Worm (Caenorhabditis elegans) whole organism, L4/young adult: ENCODE results near the gene slr-2.

Experiments used
- W03F9.2 ChIP-seq: fragments of 150-350 bp; optimal IDR thresholded peaks from 2 replicates; lab custom pipeline; 2014; ENCODE audit warnings: missing biosample characterization, missing genetic modification characterization
- dao-5 ChIP-seq: sonication (generic microtip); optimal IDR thresholded peaks from 2 replicates; lab custom pipeline; 2016; ENCODE audit warnings: missing genotype, missing genetic modification characterization, moderate library complexity, missing compliant biosample characterization
- him-1 ChIP-seq: sonication (generic microtip); optimal IDR thresholded peaks from 2 replicates; lab custom pipeline; 2016; ENCODE audit warnings: missing genotype, missing genetic modification reagents, missing genetic modification characterization, missing compliant biosample characterization

Gene slr-2

DNA sequence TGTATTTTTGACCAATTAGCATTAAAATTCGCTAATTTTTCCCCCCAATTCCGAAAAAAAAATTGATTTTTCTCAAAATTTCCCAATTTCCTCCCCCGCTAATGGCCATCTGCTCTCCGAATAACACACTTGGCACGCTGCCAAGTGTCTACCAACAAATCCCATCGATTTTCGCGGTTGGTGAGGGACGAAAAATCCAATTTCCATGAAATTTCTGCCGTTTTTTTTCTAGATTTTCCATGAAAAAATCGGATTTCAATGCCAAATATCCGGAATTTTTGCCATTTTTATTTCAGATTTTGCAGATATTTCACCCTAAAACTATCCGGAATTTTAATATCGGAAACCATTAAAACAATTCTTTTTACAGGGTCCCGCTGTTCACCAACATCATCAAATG is 22.5 kb downstream of the slr-2 start:
- TF ChIP-seq him-1 (tag; lab: Kevin White, UChicago) (no peak), dao-5 (tag; lab: Kevin White, UChicago) (no peak), W03F9.2 (no peak)

DNA sequence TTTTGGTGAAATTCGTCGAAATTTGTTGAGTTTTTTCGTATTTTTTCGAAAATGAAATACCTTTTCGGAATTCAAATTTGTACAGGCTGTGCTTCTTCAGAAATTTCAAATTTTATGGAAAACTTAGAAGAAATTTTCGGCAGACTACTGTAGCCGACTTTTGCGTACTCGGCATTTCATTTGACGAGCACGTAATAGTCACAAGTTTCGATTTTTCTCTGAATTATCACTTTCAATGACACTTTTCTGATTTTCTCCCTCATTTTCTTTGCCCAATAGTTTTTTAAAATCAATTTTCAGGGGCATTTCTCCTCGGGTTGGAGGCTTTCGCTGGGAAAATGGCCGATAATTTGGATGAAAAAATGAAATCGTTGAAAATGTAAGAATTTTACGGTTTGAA is 36.7 kb downstream of the slr-2 start, which contains the start of gene fbxa-107:
Gene fbxa-107 (plus strand): TSS at position 301 of the 400 bp plus-strand sequence.
- TF ChIP-seq W03F9.2 (no peak), dao-5 (tag; lab: Kevin White, UChicago) (no peak), him-1 (tag; lab: Kevin White, UChicago) (no peak)

DNA sequence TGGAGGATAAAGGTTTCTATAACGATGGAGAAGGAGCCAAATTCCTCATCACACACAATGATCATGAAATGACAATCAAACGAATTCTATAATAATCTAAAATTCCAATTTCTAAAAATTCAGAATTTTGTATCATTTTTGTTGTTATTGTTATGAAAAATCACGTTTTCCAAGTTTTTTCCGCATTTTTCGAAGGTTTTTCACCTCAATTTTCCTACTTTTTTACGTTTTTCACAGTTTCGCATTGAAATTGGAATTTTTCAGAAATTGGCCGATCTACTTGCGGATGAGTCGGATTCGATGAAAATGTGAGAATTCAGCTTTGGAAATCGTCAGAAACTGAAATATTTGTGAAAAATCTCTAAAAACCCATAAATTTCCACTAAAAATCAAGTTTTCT is 38.2 kb downstream of the slr-2 start, which contains the start of gene fbxa-210:
Gene fbxa-210 (plus strand): TSS at position 301 of the 400 bp plus-strand sequence.
- TF ChIP-seq dao-5 (tag; lab: Kevin White, UChicago) (no peak), W03F9.2 (no peak), him-1 (tag; lab: Kevin White, UChicago) (no peak)

DNA sequence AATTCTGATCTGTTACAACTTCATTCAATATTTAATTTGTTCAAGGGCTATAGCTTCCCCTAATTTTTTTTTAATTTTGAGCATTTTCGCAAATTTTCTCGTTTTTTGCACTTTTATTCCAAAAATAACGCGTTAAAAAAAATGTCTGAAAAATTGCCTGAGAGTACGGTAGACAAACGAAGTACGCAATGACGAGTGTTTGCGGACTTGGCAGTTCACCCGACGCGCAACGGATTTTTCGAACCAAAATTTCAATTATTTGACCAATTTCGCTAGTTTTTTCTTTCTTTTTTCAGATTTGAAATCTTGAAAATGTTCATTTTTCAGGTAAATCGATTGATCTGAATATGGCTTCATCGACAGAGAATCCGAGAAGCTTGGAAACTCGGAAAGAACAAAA is 40.3 kb downstream of the slr-2 start, which contains the start of gene fbxa-211:
Gene fbxa-211 (plus strand): TSS at position 328 of the 400 bp plus-strand sequence.
- TF ChIP-seq him-1 (tag; lab: Kevin White, UChicago) (no peak), dao-5 (tag; lab: Kevin White, UChicago) (no peak), W03F9.2 (no peak)

- TF ChIP-seq him-1 (tag; lab: Kevin White, UChicago) (no peak), W03F9.2 (no peak), dao-5 (tag; lab: Kevin White, UChicago) (no peak)
Measured at ce11 chrV:18128545-18128944, 41.6 kb downstream of the slr-2 start.

ce11 chrV:18131049-18131448 is 44.1 kb downstream of the slr-2 start, which contains the start of gene Y37H2A.12:
Gene Y37H2A.12, minus strand, starts transcription at chrV:18131129.
- TF ChIP-seq W03F9.2 (no peak), him-1 (tag; lab: Kevin White, UChicago) (no peak), dao-5 (tag; lab: Kevin White, UChicago) (no peak)

DNA sequence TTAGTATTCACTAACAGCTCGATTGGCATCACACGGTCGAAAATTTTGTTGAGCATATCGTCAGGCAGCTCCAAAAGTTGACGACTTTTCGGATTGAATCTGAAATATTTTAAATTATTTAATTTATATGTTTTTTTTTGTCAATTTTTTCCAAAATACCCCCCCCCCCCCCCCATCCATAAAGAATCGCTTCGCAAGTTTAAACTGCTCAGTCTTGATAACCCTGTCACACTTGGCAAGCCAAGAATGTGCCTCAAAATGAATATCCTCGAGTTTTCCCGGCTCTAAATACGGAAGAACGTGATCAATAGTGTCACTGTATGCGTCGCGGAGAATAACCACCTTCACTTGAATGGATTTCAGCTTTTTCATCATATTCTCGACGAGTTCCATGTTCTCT is 46.3 kb downstream of the slr-2 start, which contains the start of gene Y37H2A.18:
Gene Y37H2A.18 (minus strand): TSS at position 101 of the 400 bp plus-strand sequence.
- TF ChIP-seq W03F9.2 (no peak), him-1 (tag; lab: Kevin White, UChicago) (no peak)

- no peak for TF ChIP-seq him-1 (tag; lab: Kevin White, UChicago)
- no peak for TF ChIP-seq dao-5 (tag; lab: Kevin White, UChicago)
- no peak for TF ChIP-seq W03F9.2
Measured at ce11 chrV:18134378-18134777, 47.5 kb downstream of the slr-2 start, which contains the start of gene Y37H2A.7. Gene Y37H2A.7, minus strand, starts transcription at chrV:18134478.

DNA sequence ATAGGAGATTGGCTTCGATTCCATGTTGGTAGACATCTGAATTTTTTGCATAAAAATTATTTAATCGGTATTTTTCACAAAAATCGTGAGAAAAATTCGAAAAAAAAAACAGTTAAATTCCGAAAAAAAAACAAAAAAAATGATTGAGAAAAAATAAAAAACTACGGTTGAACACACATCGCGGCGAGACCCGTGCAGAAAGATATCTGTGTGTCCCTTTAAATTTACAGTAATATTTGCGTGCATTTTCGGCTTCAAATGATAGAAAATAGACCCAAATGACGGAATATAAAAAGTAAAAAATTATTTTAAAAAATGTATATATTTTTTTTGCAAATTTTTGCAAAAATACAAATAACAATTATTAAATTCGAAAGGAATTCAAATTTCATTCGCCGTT is 50.8 kb downstream of the slr-2 start:
- no peak for TF ChIP-seq dao-5 (tag; lab: Kevin White, UChicago)

ce11 chrV:18138695-18139094 is 51.8 kb downstream of the slr-2 start, which contains the start of gene Y37H2A.10:
Gene Y37H2A.10, plus strand, starts transcription at chrV:18138995.
- TF ChIP-seq W03F9.2: no peak
- no peak for TF ChIP-seq dao-5 (tag; lab: Kevin White, UChicago)
- TF ChIP-seq him-1 (tag; lab: Kevin White, UChicago): no peak

- TF ChIP-seq dao-5 (tag; lab: Kevin White, UChicago) (no peak), W03F9.2 (no peak), him-1 (tag; lab: Kevin White, UChicago) (no peak)
Measured at ce11 chrV:18141161-18141560, 54.2 kb downstream of the slr-2 start, which contains the start of gene Y37H2A.11. Gene Y37H2A.11, plus strand, starts transcription at chrV:18141461.

DNA sequence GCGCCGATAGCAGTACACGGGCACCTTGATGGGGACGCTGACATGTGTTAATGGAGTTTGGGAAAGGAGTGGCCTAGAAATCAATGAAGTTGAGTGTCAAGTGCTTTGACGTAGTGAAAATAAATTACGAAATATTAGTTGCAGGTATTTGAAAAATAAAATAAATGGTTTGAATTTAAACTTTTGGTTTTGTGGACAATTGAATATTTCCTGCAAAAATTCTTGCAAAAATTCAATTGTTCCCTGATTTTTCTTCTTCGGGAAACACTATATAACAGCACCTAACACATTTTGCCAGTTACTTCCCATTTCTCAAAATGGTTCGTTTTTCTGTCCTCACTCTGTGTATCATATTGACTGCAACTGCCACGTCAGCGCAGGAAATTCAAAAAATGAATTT is 55.6 kb downstream of the slr-2 start, which contains the start of gene Y37H2A.13:
Gene Y37H2A.13 (plus strand): TSS at position 301 of the 400 bp plus-strand sequence.
- TF ChIP-seq W03F9.2 (no peak), dao-5 (tag; lab: Kevin White, UChicago) (no peak), him-1 (tag; lab: Kevin White, UChicago) (no peak)

- TF ChIP-seq W03F9.2 (no peak), dao-5 (tag; lab: Kevin White, UChicago) (no peak), him-1 (tag; lab: Kevin White, UChicago) (no peak)
Measured at ce11 chrV:18143445-18143844, 56.5 kb downstream of the slr-2 start, which contains the start of gene Y37H2A.14. Gene Y37H2A.14, plus strand, starts transcription at chrV:18143745.

DNA sequence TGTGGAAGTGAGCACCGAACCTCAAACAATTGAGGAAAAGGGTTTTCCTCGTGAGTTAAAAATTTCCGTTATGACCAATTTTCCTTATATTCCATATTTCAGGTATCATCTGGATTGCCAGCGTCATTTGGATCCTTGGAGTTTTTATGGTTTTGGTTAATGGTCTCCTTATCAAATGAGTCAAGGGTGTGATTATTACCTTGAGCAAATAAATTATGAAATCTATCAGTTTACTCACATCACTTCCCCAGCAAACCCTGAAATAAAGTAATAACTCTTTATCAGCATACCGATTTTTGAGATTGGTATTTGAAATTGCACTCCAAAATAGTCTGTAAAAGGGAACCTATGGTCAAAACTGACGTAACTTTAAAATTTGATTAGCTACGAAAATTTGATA is 57.5 kb downstream of the slr-2 start:
- no peak for TF ChIP-seq dao-5 (tag; lab: Kevin White, UChicago)
- TF ChIP-seq W03F9.2: no peak
- no peak for TF ChIP-seq him-1 (tag; lab: Kevin White, UChicago)

DNA sequence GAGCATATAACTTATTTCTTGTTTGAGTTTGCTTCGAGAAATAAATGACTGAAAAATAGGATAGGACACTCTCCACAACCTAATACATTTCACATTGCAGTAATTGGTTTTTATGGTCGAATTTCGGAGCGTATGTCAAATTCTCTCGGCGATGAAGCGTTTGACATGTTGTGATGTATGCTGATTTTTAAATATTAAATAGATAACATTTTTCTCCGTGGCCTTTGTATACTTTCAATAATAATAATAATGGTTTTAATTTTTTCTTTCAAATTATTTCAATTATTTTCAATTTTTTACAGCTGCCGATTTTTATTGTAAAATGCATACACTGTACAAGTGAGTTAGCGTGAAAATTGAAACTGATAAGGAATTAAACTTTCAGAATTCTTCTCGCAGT is 59.2 kb downstream of the slr-2 start, which contains the start of gene C14A6.3:
Gene C14A6.3 (plus strand): TSS at position 301 of the 400 bp plus-strand sequence.
- no peak for TF ChIP-seq him-1 (tag; lab: Kevin White, UChicago)
- TF ChIP-seq W03F9.2: no peak
- no peak for TF ChIP-seq dao-5 (tag; lab: Kevin White, UChicago)
